Fruit fly (Drosophila melanogaster) whole organism, embryonic: ENCODE data around the gene Tep4.

Experiments used
- Asciz ChIP-seq: fragments of 200-800 bp; sonication (Bioruptor generic); optimal IDR thresholded peaks from 2 replicates; lab custom pipeline; 2017; ENCODE audit warnings: missing biosample characterization, mild to moderate bottlenecking, missing genetic modification characterization, missing genetic modification reagents
- Bgb ChIP-seq: fragments of 200-800 bp; sonication (Bioruptor generic); IDR thresholded peaks from 2 replicates; pipeline ENCODE4 v1.3.6; 2022; ENCODE audit warnings: missing biosample characterization, missing genetic modification characterization; ENCODE audit not compliant: partially characterized antibody
- CG10543 ChIP-seq: fragments of 200-800 bp; sonication (Bioruptor generic); optimal IDR thresholded peaks from 3 replicates; lab custom pipeline; 2017; ENCODE audit warnings: missing biosample characterization, mild to moderate bottlenecking, missing genetic modification characterization, moderate library complexity
- CG11696 ChIP-seq: fragments of 200-800 bp; sonication (Bioruptor generic); IDR thresholded peaks from 2 replicates; pipeline ENCODE4 v1.3.6; 2022; ENCODE audit warnings: missing biosample characterization, missing genetic modification characterization
- CG12071 ChIP-seq: fragments of 200-800 bp; sonication (Bioruptor generic); optimal IDR thresholded peaks from 3 replicates; lab custom pipeline; 2018; ENCODE audit warnings: missing biosample characterization, mild to moderate bottlenecking, missing genetic modification characterization
- CG13624 ChIP-seq: fragments of 200-800 bp; sonication (Bioruptor generic); optimal IDR thresholded peaks from 2 replicates; lab custom pipeline; 2016; ENCODE audit warnings: missing biosample characterization, missing genetic modification characterization
- CG14965 ChIP-seq: fragments of 200-800 bp; sonication (Bioruptor generic); optimal IDR thresholded peaks from 2 replicates; lab custom pipeline; 2016; ENCODE audit warnings: missing biosample characterization, missing genetic modification characterization, borderline replicate concordance
- CG15479 ChIP-seq: fragments of 200-800 bp; sonication (Bioruptor generic); optimal IDR thresholded peaks from 3 replicates; lab custom pipeline; 2019; ENCODE audit warnings: missing biosample characterization, mild to moderate bottlenecking, missing genetic modification characterization, moderate library complexity
- CG15696 ChIP-seq: fragments of 200-800 bp; sonication (Bioruptor generic); optimal IDR thresholded peaks from 2 replicates; lab custom pipeline; 2019; ENCODE audit warnings: missing biosample characterization, mild to moderate bottlenecking, missing genetic modification characterization, moderate library complexity
- CG1647 ChIP-seq: fragments of 200-800 bp; sonication (Bioruptor generic); optimal IDR thresholded peaks from 3 replicates; lab custom pipeline; 2016; ENCODE audit warnings: missing biosample characterization, missing genetic modification characterization
- CG17361 ChIP-seq: fragments of 200-800 bp; sonication (Bioruptor generic); IDR thresholded peaks from 3 replicates; pipeline ENCODE4 v1.3.6; 2022; ENCODE audit warnings: missing biosample characterization, missing genetic modification characterization
- CG1792 ChIP-seq: fragments of 200-800 bp; sonication (Bioruptor generic); optimal IDR thresholded peaks from 2 replicates; lab custom pipeline; 2016; ENCODE audit warnings: missing biosample characterization, missing genetic modification characterization
- CG2120 ChIP-seq: fragments of 200-800 bp; sonication (Bioruptor generic); optimal IDR thresholded peaks from 3 replicates; lab custom pipeline; 2016; ENCODE audit warnings: missing biosample characterization, missing genetic modification characterization
- CG2199 ChIP-seq: fragments of 200-800 bp; sonication (Bioruptor generic); IDR thresholded peaks from 3 replicates; pipeline ENCODE4 v1.3.6; 2022; ENCODE audit warnings: missing biosample characterization, missing genetic modification characterization
- CG2678 ChIP-seq: fragments of 200-800 bp; sonication (Bioruptor generic); optimal IDR thresholded peaks from 3 replicates; lab custom pipeline; 2019; ENCODE audit warnings: missing biosample characterization, mild to moderate bottlenecking, missing genetic modification characterization, moderate library complexity
- CG3995 ChIP-seq: fragments of 200-800 bp; sonication (Bioruptor generic); optimal IDR thresholded peaks from 3 replicates; lab custom pipeline; 2016; ENCODE audit warnings: missing biosample characterization, missing genetic modification characterization
- CG6654 ChIP-seq: fragments of 200-800 bp; sonication (Bioruptor generic); optimal IDR thresholded peaks from 2 replicates; lab custom pipeline; 2017; ENCODE audit warnings: missing biosample characterization, mild to moderate bottlenecking, missing genetic modification characterization
- ERR ChIP-seq: fragments of 200-800 bp; sonication (Bioruptor generic); optimal IDR thresholded peaks from 2 replicates; lab custom pipeline; 2016; ENCODE audit warnings: missing biosample characterization, missing genetic modification characterization
- HmgD ChIP-seq: fragments of 200-800 bp; sonication (Bioruptor generic); optimal IDR thresholded peaks from 3 replicates; lab custom pipeline; 2016; ENCODE audit warnings: missing biosample characterization, missing genetic modification characterization
- Max ChIP-seq: fragments of 200-800 bp; sonication (Bioruptor generic); optimal IDR thresholded peaks from 2 replicates; lab custom pipeline; 2016; ENCODE audit warnings: missing biosample characterization, mild to moderate bottlenecking, missing genetic modification characterization
- Med ChIP-seq: fragments of 200-800 bp; sonication (Bioruptor generic); peaks from one replicate; lab custom pipeline; 2016; ENCODE audit warnings: missing biosample characterization, missing genetic modification characterization, mild to moderate bottlenecking, inconsistent platforms, moderate library complexity
- PHDP ChIP-seq: fragments of 200-800 bp; sonication (Bioruptor generic); optimal IDR thresholded peaks from 3 replicates; lab custom pipeline; 2018; ENCODE audit warnings: missing biosample characterization, mild to moderate bottlenecking, missing genetic modification characterization, moderate library complexity
- Scr ChIP-seq: fragments of 200-800 bp; sonication (Bioruptor generic); IDR thresholded peaks from 2 replicates; pipeline ENCODE4 v1.3.6; 2022; ENCODE audit warnings: missing biosample characterization, missing genetic modification characterization; ENCODE audit not compliant: partially characterized antibody
- Sry-β ChIP-seq: fragments of 200-800 bp; sonication (Bioruptor generic); optimal IDR thresholded peaks from 2 replicates; lab custom pipeline; 2018; ENCODE audit warnings: missing biosample characterization, mild to moderate bottlenecking, missing genetic modification characterization, moderate library complexity
- Xbp1 ChIP-seq: fragments of 200-800 bp; sonication (Bioruptor generic); optimal IDR thresholded peaks from 3 replicates; lab custom pipeline; 2016; ENCODE audit warnings: missing biosample characterization, mild to moderate bottlenecking, missing genetic modification characterization
- abd-A ChIP-seq: fragments of 200-800 bp; sonication (Bioruptor generic); optimal IDR thresholded peaks from 3 replicates; lab custom pipeline; 2019; ENCODE audit warnings: missing biosample characterization, mild to moderate bottlenecking, missing genetic modification characterization, moderate library complexity
- ato ChIP-seq: fragments of 200-800 bp; sonication (Bioruptor generic); IDR thresholded peaks from 2 replicates; pipeline ENCODE4 v1.3.6; 2022; ENCODE audit warnings: missing biosample characterization, missing genetic modification characterization; ENCODE audit not compliant: partially characterized antibody
- cg ChIP-seq: fragments of 200-800 bp; sonication (Bioruptor generic); optimal IDR thresholded peaks from 3 replicates; lab custom pipeline; 2019; ENCODE audit warnings: missing biosample characterization, mild to moderate bottlenecking, missing genetic modification characterization, moderate library complexity
- corto ChIP-seq: fragments of 200-800 bp; sonication (Bioruptor generic); optimal IDR thresholded peaks from 2 replicates; lab custom pipeline; 2016; ENCODE audit warnings: missing biosample characterization, mild to moderate bottlenecking, missing genetic modification characterization, moderate library complexity
- dm ChIP-seq: fragments of 200-800 bp; sonication (Bioruptor generic); optimal IDR thresholded peaks from 3 replicates; lab custom pipeline; 2016; ENCODE audit warnings: missing biosample characterization, missing genetic modification characterization
- ems ChIP-seq: fragments of 200-800 bp; sonication (Bioruptor generic); optimal IDR thresholded peaks from 3 replicates; lab custom pipeline; 2016; ENCODE audit warnings: missing biosample characterization, missing genetic modification characterization
- eve ChIP-seq, 2 experiments: fragments of >200 bp; optimal IDR thresholded peaks; 2 replicates each; lab custom pipeline; 2017; ENCODE audit warnings: missing biosample characterization in 2 of 2, missing genetic modification characterization in 2 of 2
- exex ChIP-seq: fragments of 200-800 bp; sonication (Bioruptor generic); optimal IDR thresholded peaks from 4 replicates; lab custom pipeline; 2018; ENCODE audit warnings: missing biosample characterization, mild to moderate bottlenecking, missing genetic modification characterization, moderate library complexity
- grau ChIP-seq: fragments of 200-800 bp; optimal IDR thresholded peaks from 3 replicates; lab custom pipeline; 2019; ENCODE audit warnings: missing biosample characterization, mild to moderate bottlenecking, missing genetic modification characterization, moderate library complexity
- kah ChIP-seq: fragments of 200-800 bp; sonication (Bioruptor generic); optimal IDR thresholded peaks from 2 replicates; lab custom pipeline; 2018; ENCODE audit warnings: missing biosample characterization, mild to moderate bottlenecking, missing genetic modification characterization
- kni ChIP-seq: fragments of 200-800 bp; sonication (Bioruptor generic); optimal IDR thresholded peaks from 3 replicates; lab custom pipeline; 2017; ENCODE audit warnings: mild to moderate bottlenecking, missing biosample characterization, missing genetic modification reagents, missing genetic modification characterization
- lbe ChIP-seq: fragments of 200-800 bp; sonication (Bioruptor generic); optimal IDR thresholded peaks from 2 replicates; lab custom pipeline; 2016; ENCODE audit warnings: missing biosample characterization, mild to moderate bottlenecking, missing genetic modification characterization
- mam ChIP-seq: fragments of 200-800 bp; sonication (Bioruptor generic); optimal IDR thresholded peaks from 3 replicates; lab custom pipeline; 2016; ENCODE audit warnings: missing biosample characterization, missing genetic modification characterization
- nerfin-1 ChIP-seq: fragments of 200-800 bp; sonication (Bioruptor generic); optimal IDR thresholded peaks from 3 replicates; lab custom pipeline; 2019; ENCODE audit warnings: missing biosample characterization, mild to moderate bottlenecking, missing genetic modification characterization, moderate library complexity
- nerfin-2 ChIP-seq: fragments of 200-800 bp; sonication (Bioruptor generic); IDR thresholded peaks from 2 replicates; pipeline ENCODE4 v1.3.6; 2022; ENCODE audit warnings: missing biosample characterization, missing genetic modification characterization; ENCODE audit not compliant: partially characterized antibody
- pros ChIP-seq: fragments of 200-800 bp; sonication (Bioruptor generic); optimal IDR thresholded peaks from 3 replicates; lab custom pipeline; 2019; ENCODE audit warnings: missing biosample characterization, mild to moderate bottlenecking, missing genetic modification characterization, moderate library complexity
- row ChIP-seq: fragments of 200-800 bp; sonication (Bioruptor generic); IDR thresholded peaks from 3 replicates; pipeline ENCODE4 v1.3.6; 2022; ENCODE audit warnings: missing biosample characterization, missing genetic modification characterization
- run ChIP-seq: fragments of 200-800 bp; sonication (Bioruptor generic); optimal IDR thresholded peaks from 3 replicates; lab custom pipeline; 2018; ENCODE audit warnings: missing biosample characterization, mild to moderate bottlenecking, missing genetic modification characterization
- sens ChIP-seq: fragments of 200-800 bp; sonication (Bioruptor generic); peaks from one replicate; lab custom pipeline; 2016; ENCODE audit warnings: missing biosample characterization, missing genetic modification characterization
- shn ChIP-seq: fragments of 200-800 bp; sonication (Bioruptor generic); optimal IDR thresholded peaks from 3 replicates; lab custom pipeline; 2016; ENCODE audit warnings: missing biosample characterization, missing genetic modification characterization
- sima ChIP-seq: fragments of 200-800 bp; sonication (Bioruptor generic); optimal IDR thresholded peaks from 2 replicates; lab custom pipeline; 2016; ENCODE audit warnings: missing biosample characterization, missing genetic modification characterization

The Tep4 gene

DNA sequence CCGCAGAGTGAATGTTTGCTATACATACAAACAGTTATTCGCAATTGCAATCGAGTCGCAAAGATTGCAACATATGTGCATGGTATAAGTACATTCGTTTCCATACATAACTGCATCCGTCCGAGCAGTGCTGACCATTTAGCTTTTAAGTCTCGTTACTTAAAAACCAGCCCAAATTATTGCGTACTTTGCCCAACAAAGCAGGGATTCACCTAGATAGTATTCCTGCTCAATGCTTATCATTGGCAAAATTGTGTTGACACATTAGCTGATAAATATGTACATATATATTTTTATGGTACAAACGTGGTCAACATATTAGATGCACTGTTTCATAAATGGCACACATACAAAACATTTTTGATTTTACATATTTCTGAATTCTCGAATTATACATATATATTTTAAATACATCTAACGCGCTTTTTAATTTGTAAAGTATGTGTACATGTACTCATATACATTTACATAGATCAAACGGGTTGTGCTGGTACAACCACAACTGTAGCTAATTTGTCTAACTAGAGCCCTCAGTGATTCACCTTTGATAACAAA is 5.2 kb upstream of the Tep4 start:
- TF ChIP-seq CG2678 (tag; lab: Kevin White, UChicago) (peak; percentile 5), CG13624 (GFP tag; lab: Kevin White, UChicago) (no peak), CG11696 (GFP tag; lab: Robert Waterston, UW) (0 out of 2 replicates have a peak, but pooled peaks have one; percentile 25), PHDP (peak; percentile 3), exex (tag; lab: Kevin White, UChicago) (peak; percentile 41), CG2120 (GFP tag; lab: Kevin White, UChicago) (peak; percentile 7), CG6654 (GFP tag; lab: Kevin White, UChicago) (no peak), corto (GFP tag; lab: Kevin White, UChicago) (peak; percentile 3), row (0 out of 3 replicates have a peak, but pooled peaks have one; percentile 5), CG15479 (GFP tag; lab: Kevin White, UChicago) (peak; percentile 60), run (tag; lab: Kevin White, UChicago) (no peak), lbe (GFP tag; lab: Kevin White, UChicago) (peak; percentile 12), nerfin-1 (tag; lab: Kevin White, UChicago) (no peak), Max (GFP tag; lab: Kevin White, UChicago) (no peak), eve (GFP tag; optimal IDR thresholded peaks at IDR 0.05; lab: Kevin White, UChicago) (peak in 1 of 2 experiments; percentile 63), Med (GFP tag; lab: Kevin White, UChicago) (peak; percentile 34), shn (GFP tag; lab: Kevin White, UChicago) (no peak), grau (tag; lab: Kevin White, UChicago) (peak; percentile 11), Sry-β (peak; percentile 71), Xbp1 (GFP tag; lab: Kevin White, UChicago) (no peak)
- TF ChIP-seq, all 482 proteins: peak for 13

DNA sequence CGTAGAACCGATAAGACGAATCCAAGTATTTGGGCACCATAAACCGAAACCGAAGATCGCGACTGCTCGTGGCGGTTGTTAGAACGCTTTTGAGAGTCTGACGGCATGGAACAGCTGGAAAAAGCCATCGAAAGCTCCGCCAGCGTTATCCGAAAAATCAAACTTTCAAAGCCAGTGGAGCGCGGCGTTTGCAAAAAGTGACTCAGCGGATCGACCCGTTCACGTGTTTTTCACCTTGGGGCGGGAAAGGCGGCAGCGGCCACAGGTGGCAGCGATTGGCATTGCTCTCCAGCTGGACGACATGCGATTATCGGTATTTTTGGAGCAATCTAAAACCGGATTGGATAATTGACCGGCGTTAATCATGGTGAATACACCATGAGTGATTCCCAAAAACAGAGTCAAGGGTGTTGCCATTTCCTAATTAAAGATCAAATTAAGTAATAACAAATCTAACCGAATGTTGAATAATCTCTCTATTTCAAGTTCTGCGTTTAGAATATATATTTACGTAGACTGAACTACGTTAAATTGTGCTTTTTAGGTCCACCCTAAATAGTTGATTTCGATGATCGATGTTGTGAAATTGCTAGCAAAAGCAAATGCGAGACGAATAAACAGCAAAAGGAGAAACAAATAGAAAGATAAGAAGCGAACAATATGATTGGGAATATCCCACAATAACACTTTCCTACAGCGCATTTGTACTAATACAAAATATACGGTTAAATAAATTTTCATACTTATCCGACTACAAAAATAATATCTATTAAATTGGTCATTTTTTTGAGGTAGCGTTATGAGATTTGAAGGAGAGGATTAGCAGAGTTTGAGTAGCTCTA is 1.2 kb upstream of the Tep4 start, which contains the start of gene CG10337:
Gene CG10337 (minus strand): TSS at position 91 of the 842 bp plus-strand sequence.
- TF ChIP-seq sima (GFP tag; lab: Kevin White, UChicago) (no peak), abd-A (tag; lab: Kevin White, UChicago) (no peak), nerfin-2 (GFP tag; lab: Robert Waterston, UW) (no peak), CG14965 (GFP tag; lab: Kevin White, UChicago) (no peak), kni (GFP tag; lab: Kevin White, UChicago) (no peak), CG10543 (GFP tag; lab: Kevin White, UChicago) (peak; percentile 86), CG12071 (GFP tag; lab: Kevin White, UChicago) (peak; percentile 60), CG1792 (GFP tag; lab: Kevin White, UChicago) (no peak), cg (GFP tag; lab: Kevin White, UChicago) (no peak), dm (peak; percentile 12), Asciz (GFP tag; lab: Kevin White, UChicago) (peak; percentile 36), ato (no peak), sens (GFP tag; lab: Kevin White, UChicago) (peak; percentile 85), HmgD (no peak), exex (tag; lab: Kevin White, UChicago) (peak; percentile 69), ERR (GFP tag; lab: Kevin White, UChicago) (no peak), CG1647 (peak; percentile 22), CG2199 (GFP tag; lab: Robert Waterston, UW) (peak; percentile 64; the same call in 1 of the 3 replicates), ems (GFP tag; lab: Kevin White, UChicago) (no peak), Scr (no peak), pros (GFP tag; lab: Kevin White, UChicago) (no peak), mam (GFP tag; lab: Kevin White, UChicago) (peak; percentile 25), Bgb (GFP tag; lab: Robert Waterston, UW) (no peak), kah (GFP tag; lab: Kevin White, UChicago) (peak; percentile 34), CG17361 (GFP tag; lab: Robert Waterston, UW) (peak; percentile 30; the same call in 1 of the 3 replicates), CG2120 (GFP tag; lab: Kevin White, UChicago) (peak; percentile 70), Sry-β (no peak), CG3995 (GFP tag; lab: Kevin White, UChicago) (peak; percentile 83), CG15696 (peak; percentile 19)
